Worm (Caenorhabditis elegans) whole organism, young adult: ENCODE results near the gene acs-4.

Experiments
- fkh-3 ChIP-seq: sonication (generic microtip); optimal IDR thresholded peaks from 2 replicates; lab custom pipeline; 2016; ENCODE audit warnings: mild to moderate bottlenecking, missing genetic modification characterization, missing compliant biosample characterization
- pha-4 ChIP-seq: fragments of 150-350 bp; sonication (generic microtip); optimal IDR thresholded peaks from 2 replicates; lab custom pipeline; 2014; ENCODE audit warnings: missing biosample characterization, missing genetic modification reagents, missing genetic modification characterization
- rcor-1 ChIP-seq: fragments of 200-800 bp; sonication (Bioruptor generic); IDR thresholded peaks from 2 replicates; pipeline ENCODE4 v1.3.6; 2022; ENCODE audit warnings: missing genetic modification reagents, missing genetic modification characterization, missing compliant biosample characterization
- snpc-1.1 ChIP-seq: sonication (generic microtip); optimal IDR thresholded peaks from 2 replicates; lab custom pipeline; 2017; ENCODE audit warnings: missing genetic modification characterization, mild to moderate bottlenecking, missing compliant biosample characterization, antibody characterized with exemption, moderate library complexity, missing genotype, missing genetic modification reagents; ENCODE audit not compliant: insufficient read depth
- tbp1 ChIP-seq: fragments of 200-800 bp; sonication (Bioruptor generic); optimal IDR thresholded peaks from 2 replicates; lab custom pipeline; 2018; ENCODE audit warnings: mild to moderate bottlenecking, missing genetic modification characterization, missing compliant biosample characterization
- unc-62 ChIP-seq: fragments of 150-350 bp; optimal IDR thresholded peaks from 2 replicates; lab custom pipeline; 2014; ENCODE audit warnings: missing biosample characterization, missing genetic modification reagents, missing genetic modification characterization

- TF ChIP-seq snpc-1.1 (no peak), unc-62 (GFP tag; lab: Kevin White, UChicago) (no peak), fkh-3 (no peak), tbp1 (peak; percentile 53), rcor-1 (no peak), pha-4 (tag; lab: Kevin White, UChicago) (no peak)
These were observed 14.2 kb downstream of the acs-4 start, which contains the start of gene epg-4 for ce11 chrIII:7181822-7182221.
